Fruit fly (Drosophila melanogaster): ENCODE measurements around the gene CG4218.

DNA sequence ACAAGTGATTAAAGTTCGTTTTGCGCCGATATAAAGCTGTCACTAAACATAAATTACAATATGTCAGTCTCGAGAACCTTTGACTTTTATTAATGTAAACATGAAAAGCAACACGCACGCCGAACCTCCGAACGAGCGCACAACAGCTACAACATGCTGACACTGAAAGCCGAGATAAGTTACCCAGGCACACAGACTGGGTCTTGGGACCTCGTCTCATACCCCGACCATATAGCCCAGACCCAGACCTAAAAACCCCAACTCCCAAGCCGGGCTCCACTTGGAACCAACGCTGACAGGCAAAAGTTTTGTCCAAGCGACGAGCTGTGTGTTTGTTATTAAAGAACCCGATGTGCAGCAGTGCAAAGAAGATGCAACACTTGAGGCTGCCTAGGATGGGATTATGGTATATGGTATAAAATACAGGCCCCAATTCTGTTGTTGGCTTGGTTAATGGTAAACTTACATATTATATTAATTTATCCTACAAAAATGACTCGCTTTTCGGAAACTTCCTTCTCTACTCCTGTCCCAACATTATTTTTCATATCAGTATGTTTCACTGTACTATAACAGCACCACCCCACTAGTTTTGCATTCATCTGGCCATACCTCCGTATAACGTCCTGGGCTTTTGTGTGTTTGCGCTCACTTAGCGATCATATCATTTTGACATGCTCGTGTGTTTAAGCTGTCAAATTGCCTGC, 19.8 kb downstream of the CG4218 start:
- no peak for TF ChIP-seq psq (optimal IDR thresholded peaks at IDR 0.05)
- TF ChIP-seq CG8478 (optimal IDR thresholded peaks at IDR 0.05): no peak
- TF ChIP-seq pan (optimal IDR thresholded peaks at IDR 0.05): no peak
- TF ChIP-seq Dll (optimal IDR thresholded peaks at IDR 0.05): no peak
- no peak for TF ChIP-seq usp (GFP tag; optimal IDR thresholded peaks at IDR 0.05)
- TF ChIP-seq EcR (GFP tag; optimal IDR thresholded peaks at IDR 0.05): no peak
